Fruit fly (Drosophila melanogaster) whole organism, embryonic: ENCODE measurements around the gene vih.

Experiments used
- Bdp1 ChIP-seq: fragments of 200-800 bp; sonication (Bioruptor generic); optimal IDR thresholded peaks from 3 replicates; lab custom pipeline; 2016; ENCODE audit warnings: missing biosample characterization, missing genetic modification characterization
- Bgb ChIP-seq: fragments of 200-800 bp; sonication (Bioruptor generic); IDR thresholded peaks from 2 replicates; pipeline ENCODE4 v1.3.6; 2022; ENCODE audit warnings: missing biosample characterization, missing genetic modification characterization; ENCODE audit not compliant: partially characterized antibody
- CG10209 ChIP-seq: fragments of 200-800 bp; sonication (Bioruptor generic); optimal IDR thresholded peaks from 3 replicates; lab custom pipeline; 2017; ENCODE audit warnings: missing biosample characterization, mild to moderate bottlenecking, missing genetic modification characterization, missing genetic modification reagents
- CG10979 ChIP-seq: fragments of 200-800 bp; sonication (Bioruptor generic); optimal IDR thresholded peaks from 2 replicates; lab custom pipeline; 2018; ENCODE audit warnings: missing biosample characterization, mild to moderate bottlenecking, missing genetic modification characterization, moderate library complexity
- CG12236 ChIP-seq: fragments of 200-800 bp; sonication (Bioruptor generic); optimal IDR thresholded peaks from 2 replicates; lab custom pipeline; 2016; ENCODE audit warnings: missing biosample characterization, missing genetic modification characterization
- CG14710 ChIP-seq: fragments of 200-800 bp; sonication (Bioruptor generic); optimal IDR thresholded peaks from 3 replicates; lab custom pipeline; 2019; ENCODE audit warnings: missing biosample characterization, mild to moderate bottlenecking, missing genetic modification characterization, moderate library complexity
- CG15269 ChIP-seq: fragments of 200-800 bp; sonication (Bioruptor generic); optimal IDR thresholded peaks from 2 replicates; lab custom pipeline; 2018; ENCODE audit warnings: missing biosample characterization, mild to moderate bottlenecking, missing genetic modification characterization, moderate library complexity
- CG17186 ChIP-seq: fragments of 200-800 bp; sonication (Bioruptor generic); optimal IDR thresholded peaks from 3 replicates; lab custom pipeline; 2017; ENCODE audit warnings: missing biosample characterization, missing genetic modification reagents, missing genetic modification characterization
- CG17328 ChIP-seq: fragments of 200-800 bp; sonication (Bioruptor generic); IDR thresholded peaks from 2 replicates; pipeline ENCODE4 v1.3.6; 2022; ENCODE audit warnings: missing biosample characterization, missing genetic modification characterization
- CG17361 ChIP-seq: fragments of 200-800 bp; sonication (Bioruptor generic); IDR thresholded peaks from 3 replicates; pipeline ENCODE4 v1.3.6; 2022; ENCODE audit warnings: missing biosample characterization, missing genetic modification characterization
- CG18262 ChIP-seq: fragments of 200-800 bp; optimal IDR thresholded peaks from 3 replicates; lab custom pipeline; 2019; ENCODE audit warnings: missing biosample characterization, mild to moderate bottlenecking, missing genetic modification characterization, moderate library complexity
- CG2116 ChIP-seq: fragments of 200-800 bp; sonication (Bioruptor generic); optimal IDR thresholded peaks from 3 replicates; lab custom pipeline; 2018; ENCODE audit warnings: missing biosample characterization, mild to moderate bottlenecking, missing genetic modification characterization
- CG31365 ChIP-seq: fragments of 200-800 bp; sonication (Bioruptor generic); optimal IDR thresholded peaks from 2 replicates; lab custom pipeline; 2018; ENCODE audit warnings: missing biosample characterization, mild to moderate bottlenecking, missing genetic modification characterization
- CG3163 ChIP-seq: fragments of 200-800 bp; sonication (Bioruptor generic); optimal IDR thresholded peaks from 3 replicates; lab custom pipeline; 2016; ENCODE audit warnings: missing biosample characterization, missing genetic modification characterization
- CG3407 ChIP-seq: fragments of 200-800 bp; sonication (Bioruptor generic); optimal IDR thresholded peaks from 2 replicates; lab custom pipeline; 2018; ENCODE audit warnings: missing biosample characterization, mild to moderate bottlenecking, missing genetic modification characterization
- CG34224 ChIP-seq: fragments of 200-800 bp; sonication (Bioruptor generic); IDR thresholded peaks from 3 replicates; pipeline ENCODE4 v1.3.6; 2022; ENCODE audit warnings: missing biosample characterization, missing genetic modification characterization; ENCODE audit not compliant: partially characterized antibody
- CG42726 ChIP-seq: fragments of 200-800 bp; sonication (Bioruptor generic); IDR thresholded peaks from 2 replicates; pipeline ENCODE4 v1.3.6; 2022; ENCODE audit warnings: missing biosample characterization, missing genetic modification characterization; ENCODE audit not compliant: partially characterized antibody
- CG4282 ChIP-seq: fragments of 200-800 bp; sonication (Bioruptor generic); optimal IDR thresholded peaks from 2 replicates; lab custom pipeline; 2016; ENCODE audit warnings: missing biosample characterization, missing genetic modification characterization
- CG4854 ChIP-seq: fragments of 200-800 bp; sonication (Bioruptor generic); optimal IDR thresholded peaks from 2 replicates; lab custom pipeline; 2016; ENCODE audit warnings: missing biosample characterization, missing genetic modification characterization, inconsistent platforms
- CG6272 ChIP-seq: fragments of 200-800 bp; sonication (Bioruptor generic); IDR thresholded peaks from 2 replicates; pipeline ENCODE4 v1.3.6; 2022; ENCODE audit warnings: missing biosample characterization, missing genetic modification characterization
- CG6854 ChIP-seq: fragments of 200-800 bp; sonication (Bioruptor generic); optimal IDR thresholded peaks from 3 replicates; lab custom pipeline; 2017; ENCODE audit warnings: missing biosample characterization, mild to moderate bottlenecking, missing genetic modification characterization
- CG7987 ChIP-seq: fragments of 200-800 bp; sonication (Bioruptor generic); optimal IDR thresholded peaks from 2 replicates; lab custom pipeline; 2018; ENCODE audit warnings: missing biosample characterization, mild to moderate bottlenecking, missing genetic modification characterization, moderate library complexity
- CG8924 ChIP-seq: fragments of 200-800 bp; optimal IDR thresholded peaks from 3 replicates; lab custom pipeline; 2019; ENCODE audit warnings: missing biosample characterization, mild to moderate bottlenecking, missing genetic modification characterization, moderate library complexity
- CG9876 ChIP-seq: fragments of 200-800 bp; sonication (Bioruptor generic); optimal IDR thresholded peaks from 2 replicates; lab custom pipeline; 2016; ENCODE audit warnings: missing biosample characterization, missing genetic modification characterization
- Camta ChIP-seq: fragments of 200-800 bp; sonication (Bioruptor generic); optimal IDR thresholded peaks from 2 replicates; lab custom pipeline; 2016; ENCODE audit warnings: missing biosample characterization, missing genetic modification characterization
- Dfd ChIP-seq, 2 experiments: fragments of >200 bp; optimal IDR thresholded peaks; 2 replicates each; lab custom pipeline; 2017; ENCODE audit warnings: missing biosample characterization in 2 of 2, missing genetic modification characterization in 2 of 2
- ERR ChIP-seq: fragments of 200-800 bp; sonication (Bioruptor generic); optimal IDR thresholded peaks from 2 replicates; lab custom pipeline; 2016; ENCODE audit warnings: missing biosample characterization, missing genetic modification characterization
- Fer3 ChIP-seq: fragments of 200-800 bp; sonication (Bioruptor generic); optimal IDR thresholded peaks from 2 replicates; lab custom pipeline; 2018; ENCODE audit warnings: missing biosample characterization, mild to moderate bottlenecking, missing genetic modification characterization, moderate library complexity
- H2.0 ChIP-seq: fragments of 200-800 bp; sonication (Bioruptor generic); IDR thresholded peaks from 2 replicates; pipeline ENCODE4 v1.3.6; 2022; ENCODE audit warnings: missing biosample characterization, missing genetic modification characterization
- HLH4C ChIP-seq: fragments of 200-800 bp; sonication (Bioruptor generic); IDR thresholded peaks from 3 replicates; pipeline ENCODE4 v1.3.6; 2022; ENCODE audit warnings: missing biosample characterization, missing genetic modification characterization; ENCODE audit not compliant: partially characterized antibody
- HLHmδ ChIP-seq: fragments of 200-800 bp; sonication (Bioruptor generic); optimal IDR thresholded peaks from 2 replicates; lab custom pipeline; 2018; ENCODE audit warnings: missing biosample characterization, mild to moderate bottlenecking, missing genetic modification characterization, moderate library complexity
- HmgD ChIP-seq: fragments of 200-800 bp; sonication (Bioruptor generic); optimal IDR thresholded peaks from 3 replicates; lab custom pipeline; 2016; ENCODE audit warnings: missing biosample characterization, missing genetic modification characterization
- Jarid2 ChIP-seq: fragments of 200-800 bp; sonication (Bioruptor generic); optimal IDR thresholded peaks from 3 replicates; lab custom pipeline; 2017; ENCODE audit warnings: mild to moderate bottlenecking, missing biosample characterization, missing genetic modification reagents, missing genetic modification characterization
- Mad ChIP-seq: fragments of 200-800 bp; sonication (Bioruptor generic); optimal IDR thresholded peaks from 2 replicates; lab custom pipeline; 2016; ENCODE audit warnings: missing biosample characterization, missing genetic modification characterization
- Mes4 ChIP-seq: fragments of 200-800 bp; sonication (Bioruptor generic); optimal IDR thresholded peaks from 2 replicates; lab custom pipeline; 2016; ENCODE audit warnings: missing biosample characterization, missing genetic modification characterization
- NFAT ChIP-seq: fragments of 200-800 bp; sonication (Bioruptor generic); IDR thresholded peaks from 2 replicates; pipeline ENCODE4 v1.3.6; 2022; ENCODE audit warnings: missing biosample characterization, missing genetic modification characterization
- ab ChIP-seq: fragments of 200-800 bp; sonication (Bioruptor generic); optimal IDR thresholded peaks from 2 replicates; lab custom pipeline; 2016; ENCODE audit warnings: missing biosample characterization, missing genetic modification characterization
- ash1 ChIP-seq: fragments of 200-800 bp; sonication (Bioruptor generic); optimal IDR thresholded peaks from 2 replicates; lab custom pipeline; 2018; ENCODE audit warnings: missing biosample characterization, mild to moderate bottlenecking, missing genetic modification characterization
- dpn ChIP-seq, 2 experiments: fragments of 200-800 bp; sonication (Bioruptor generic); optimal IDR thresholded peaks; 3 replicates each; lab custom pipeline; 2016; ENCODE audit warnings: missing biosample characterization in 2 of 2, missing genetic modification characterization in 2 of 2
- inv ChIP-seq: fragments of 200-800 bp; sonication (Bioruptor generic); IDR thresholded peaks from 2 replicates; pipeline ENCODE4 v1.3.6; 2022; ENCODE audit warnings: missing biosample characterization, missing genetic modification characterization; ENCODE audit not compliant: partially characterized antibody
- jumu ChIP-seq: fragments of 200-800 bp; sonication (Bioruptor generic); optimal IDR thresholded peaks from 3 replicates; lab custom pipeline; 2016; ENCODE audit warnings: missing biosample characterization, missing genetic modification characterization
- kni ChIP-seq: fragments of 200-800 bp; sonication (Bioruptor generic); optimal IDR thresholded peaks from 3 replicates; lab custom pipeline; 2017; ENCODE audit warnings: mild to moderate bottlenecking, missing biosample characterization, missing genetic modification reagents, missing genetic modification characterization
- odd ChIP-seq: fragments of 200-800 bp; sonication (Bioruptor generic); optimal IDR thresholded peaks from 2 replicates; lab custom pipeline; 2017; ENCODE audit warnings: missing biosample characterization, mild to moderate bottlenecking, missing genetic modification characterization
- onecut ChIP-seq: fragments of 200-800 bp; sonication (Bioruptor generic); IDR thresholded peaks from 2 replicates; pipeline ENCODE4 v1.3.6; 2022; ENCODE audit warnings: missing biosample characterization, missing genetic modification characterization
- pita ChIP-seq: fragments of 200-800 bp; sonication (Bioruptor generic); optimal IDR thresholded peaks from 2 replicates; lab custom pipeline; 2017; ENCODE audit warnings: missing biosample characterization, mild to moderate bottlenecking, missing genetic modification characterization
- repo ChIP-seq: fragments of 200-800 bp; sonication (Bioruptor generic); optimal IDR thresholded peaks from 2 replicates; lab custom pipeline; 2016; ENCODE audit warnings: missing biosample characterization, missing genetic modification characterization
- rib ChIP-seq: fragments of 200-800 bp; sonication (Bioruptor generic); IDR thresholded peaks from 2 replicates; pipeline ENCODE4 v1.3.6; 2022; ENCODE audit warnings: missing biosample characterization, missing genetic modification characterization
- scrt ChIP-seq: fragments of 200-800 bp; sonication (Bioruptor generic); optimal IDR thresholded peaks from 2 replicates; lab custom pipeline; 2018; ENCODE audit warnings: missing biosample characterization, mild to moderate bottlenecking, missing genetic modification characterization, moderate library complexity
- shn ChIP-seq: fragments of 200-800 bp; sonication (Bioruptor generic); optimal IDR thresholded peaks from 3 replicates; lab custom pipeline; 2016; ENCODE audit warnings: missing biosample characterization, missing genetic modification characterization
- slou ChIP-seq: fragments of 200-800 bp; sonication (Bioruptor generic); optimal IDR thresholded peaks from 3 replicates; lab custom pipeline; 2016; ENCODE audit warnings: missing biosample characterization, missing genetic modification characterization
- zf30C ChIP-seq: fragments of 200-800 bp; sonication (Bioruptor generic); optimal IDR thresholded peaks from 3 replicates; lab custom pipeline; 2018; ENCODE audit warnings: missing biosample characterization, mild to moderate bottlenecking, missing genetic modification characterization

The vih gene

dm6 chr3L:12523941-12524340 is 19.8 kb downstream of the vih start, which contains the start of the genes ver and Gcn5 (continued):
- TF ChIP-seq Mad (peak; percentile 89), ash1 (GFP tag; lab: Kevin White, UChicago) (no peak), HmgD (GFP tag; lab: Kevin White, UChicago) (no peak), CG12236 (GFP tag; lab: Kevin White, UChicago) (peak; percentile 18), zf30C (GFP tag; lab: Kevin White, UChicago) (peak; percentile 50), dpn (GFP tag; optimal IDR thresholded peaks at IDR 0.05; lab: Kevin White, UChicago) (peak; percentile 85 to 90), CG42726 (GFP tag; lab: Robert Waterston, UW) (no peak), kni (GFP tag; lab: Kevin White, UChicago) (no peak), Bgb (no peak), CG3407 (GFP tag; lab: Kevin White, UChicago) (peak; percentile 75), Fer3 (peak; percentile 92), CG18262 (tag; lab: Kevin White, UChicago) (peak; percentile 90), CG3163 (GFP tag; lab: Kevin White, UChicago) (peak; percentile 51), odd (GFP tag; lab: Kevin White, UChicago) (peak; percentile 82), HLHmδ (GFP tag; lab: Kevin White, UChicago) (no peak), shn (GFP tag; lab: Kevin White, UChicago) (peak; percentile 83), slou (peak; percentile 84), CG7987 (GFP tag; lab: Kevin White, UChicago) (peak; percentile 81), CG6854 (GFP tag; lab: Kevin White, UChicago) (peak; percentile 76), CG4854 (peak; percentile 80), pita (GFP tag; lab: Kevin White, UChicago) (no peak), CG10979 (tag; lab: Kevin White, UChicago) (peak; percentile 87), CG17328 (GFP tag; lab: Robert Waterston, UW) (peak; percentile 94), CG10209 (peak; percentile 95), CG17361 (GFP tag; lab: Robert Waterston, UW) (peak; percentile 95), Dfd (GFP tag; optimal IDR thresholded peaks at IDR 0.05; lab: Kevin White, UChicago) (no peak), HLH4C (GFP tag; lab: Robert Waterston, UW) (no peak), Camta (GFP tag; lab: Kevin White, UChicago) (peak; percentile 80), CG15269 (peak; percentile 95), CG9876 (GFP tag; lab: Kevin White, UChicago) (peak; percentile 45), scrt (GFP tag; lab: Kevin White, UChicago) (peak; percentile 81), Mes4 (GFP tag; lab: Kevin White, UChicago) (peak; percentile 54), inv (GFP tag; lab: Robert Waterston, UW) (no peak), onecut (GFP tag; lab: Robert Waterston, UW) (peak; percentile 84), CG17186 (GFP tag; lab: Kevin White, UChicago) (peak; percentile 78), CG8924 (tag; lab: Kevin White, UChicago) (peak; percentile 92), CG2116 (GFP tag; lab: Kevin White, UChicago) (peak; percentile 81), ab (GFP tag; lab: Kevin White, UChicago) (peak; percentile 44), CG14710 (tag; lab: Kevin White, UChicago) (peak; percentile 91), CG4282 (GFP tag; lab: Kevin White, UChicago) (peak; percentile 10), Bdp1 (peak; percentile 78), CG6272 (GFP tag; lab: Robert Waterston, UW) (peak; percentile 94), rib (GFP tag; lab: Robert Waterston, UW) (peak; percentile 84), CG34224 (GFP tag; lab: Robert Waterston, UW) (peak; percentile 24; the same call in 1 of the 3 replicates), repo (peak; percentile 49), Jarid2 (GFP tag; lab: Kevin White, UChicago) (peak; percentile 61), NFAT (peak; percentile 91), ERR (no peak), CG31365 (tag; lab: Kevin White, UChicago) (peak; percentile 65), H2.0 (GFP tag; lab: Robert Waterston, UW) (peak; percentile 93), jumu (GFP tag; lab: Kevin White, UChicago) (peak; percentile 78)
